Worm (Caenorhabditis elegans): ENCODE results near the gene C06H5.12.

ce11 chrV:17899503-17899902 lies 4.9 kb downstream of the C06H5.12 start, which contains the start of gene fbxa-157:
- no peak for TF ChIP-seq aly-2 (tag; optimal IDR thresholded peaks at IDR 0.05)
- no peak for TF ChIP-seq ztf-4 (tag; optimal IDR thresholded peaks at IDR 0.05)
- no peak for TF ChIP-seq nhr-28 (tag; optimal IDR thresholded peaks at IDR 0.05)
- TF ChIP-seq mdl-1 (tag; optimal IDR thresholded peaks at IDR 0.05), result no peak
- no peak for TF ChIP-seq unc-62 (GFP tag; optimal IDR thresholded peaks at IDR 0.05)
- TF ChIP-seq nfya-1 (tag; optimal IDR thresholded peaks at IDR 0.05; ENCODE audit: insufficient read depth), result no peak
- no peak for TF ChIP-seq tbx-2 (tag; optimal IDR thresholded peaks at IDR 0.05)
